Fruit fly (Drosophila melanogaster): Measurements from ENCODE around the gene CG31142.

CG31142 gene

DNA sequence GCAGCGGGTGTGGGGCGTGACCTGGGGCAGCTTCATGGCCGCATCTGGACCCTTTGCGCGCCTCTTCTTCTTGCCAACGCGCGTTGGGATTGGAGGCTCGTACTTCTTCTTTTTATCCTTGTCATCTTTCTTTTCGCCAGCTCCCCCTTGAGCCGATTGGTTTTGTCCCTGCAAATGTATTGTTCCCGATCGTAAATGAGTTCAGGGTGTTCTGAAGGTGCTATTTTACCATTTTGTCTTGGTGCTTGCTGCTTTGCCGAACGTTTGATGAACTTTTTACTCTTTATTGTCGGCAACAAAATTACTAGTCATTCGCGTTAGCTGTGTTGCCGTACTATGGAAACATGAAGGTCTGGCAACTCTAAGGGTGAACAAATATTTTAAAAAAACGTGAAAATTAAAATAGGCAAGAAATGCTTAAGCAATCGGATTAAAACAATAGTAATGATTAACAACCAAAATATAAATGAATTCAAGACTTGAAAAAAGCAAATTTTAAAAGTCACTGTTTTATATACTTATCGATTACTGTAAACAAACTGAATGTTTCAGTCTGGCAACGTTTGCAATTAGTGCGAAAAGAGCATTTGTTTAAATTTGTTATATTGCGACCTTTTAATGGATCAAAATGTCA, 2.2 kb downstream of the CG31142 start, which contains the start of the genes Rpt2 and CG13599:
Gene Rpt2 (minus strand): TSS at position 464 of the 634 bp plus-strand sequence.
Gene CG13599 (plus strand): TSS at position 545 of the 634 bp plus-strand sequence.
- TF ChIP-seq CoRest (tag; optimal IDR thresholded peaks at IDR 0.05) (peak; percentile 41), BEAF-32 (GFP tag; optimal IDR thresholded peaks at IDR 0.05) (peak; percentile 64), ranshi (GFP tag; IDR thresholded peaks at IDR 0.05) (no peak), jumu (GFP tag; optimal IDR thresholded peaks at IDR 0.05) (no peak), gfzf (GFP tag; optimal IDR thresholded peaks at IDR 0.05) (peak; percentile 52), ro (GFP tag; IDR thresholded peaks at IDR 0.05) (no peak), CG8388 (GFP tag; optimal IDR thresholded peaks at IDR 0.05) (no peak), NK7.1 (GFP tag; optimal IDR thresholded peaks at IDR 0.05) (no peak), Hmr (GFP tag; optimal IDR thresholded peaks at IDR 0.05) (no peak), Ssrp (tag; optimal IDR thresholded peaks at IDR 0.05) (no peak), Mad (GFP tag; optimal IDR thresholded peaks at IDR 0.05) (peak; percentile 14), TFAM (GFP tag; optimal IDR thresholded peaks at IDR 0.05) (no peak), MTF-1 (GFP tag; optimal IDR thresholded peaks at IDR 0.05; ENCODE audit: borderline replicate concordance) (no peak), Jarid2 (GFP tag; optimal IDR thresholded peaks at IDR 0.05) (no peak), onecut (GFP tag; IDR thresholded peaks at IDR 0.05) (no peak), CG14965 (GFP tag; optimal IDR thresholded peaks at IDR 0.05; ENCODE audit: borderline replicate concordance) (no peak), Fer3 (tag; optimal IDR thresholded peaks at IDR 0.05) (no peak), Fer1 (GFP tag; optimal IDR thresholded peaks at IDR 0.05) (peak; percentile 12), CG7786 (GFP tag; optimal IDR thresholded peaks at IDR 0.05) (no peak), bab2 (GFP tag; optimal IDR thresholded peaks at IDR 0.05) (peak; percentile 6), CG34224 (GFP tag; IDR thresholded peaks at IDR 0.05; ENCODE audit: partially characterized antibody) (no peak), exex (tag; optimal IDR thresholded peaks at IDR 0.05) (peak; percentile 6), NC2β (GFP tag; optimal IDR thresholded peaks at IDR 0.05) (peak; percentile 14), crc (GFP tag; optimal IDR thresholded peaks at IDR 0.05) (no peak), cas (GFP tag; IDR thresholded peaks at IDR 0.05) (no peak), Myb (GFP tag; optimal IDR thresholded peaks at IDR 0.05) (peak; percentile 64), CG3995 (GFP tag; optimal IDR thresholded peaks at IDR 0.05) (peak; percentile 99), CG30403 (GFP tag; optimal IDR thresholded peaks at IDR 0.05) (peak; percentile 50), Hey (tag; optimal IDR thresholded peaks at IDR 0.05) (no peak), Blimp-1 (GFP tag; optimal IDR thresholded peaks at IDR 0.05) (no peak), zen (tag; optimal IDR thresholded peaks at IDR 0.05) (peak; percentile 36), stwl (tag; optimal IDR thresholded peaks at IDR 0.05) (peak; percentile 72), hbn (GFP tag; IDR thresholded peaks at IDR 0.05; ENCODE audit: partially characterized antibody) (peak; percentile 50), ems (GFP tag; optimal IDR thresholded peaks at IDR 0.05) (no peak), CG2202 (tag; optimal IDR thresholded peaks at IDR 0.05) (no peak), CG2678 (tag; optimal IDR thresholded peaks at IDR 0.05) (no peak), HHEX (GFP tag; optimal IDR thresholded peaks at IDR 0.05) (no peak), E2f2 (GFP tag; IDR thresholded peaks at IDR 0.05) (peak; percentile 91), CG1832 (GFP tag; optimal IDR thresholded peaks at IDR 0.05) (no peak), lilli (GFP tag; optimal IDR thresholded peaks at IDR 0.05) (peak; percentile 34), CG30020 (tag; optimal IDR thresholded peaks at IDR 0.05) (peak; percentile 42), Sry-β (GFP tag; optimal IDR thresholded peaks at IDR 0.05) (no peak), CG2116 (GFP tag; optimal IDR thresholded peaks at IDR 0.05) (peak; percentile 76), fd96Cb (tag; optimal IDR thresholded peaks at IDR 0.05) (no peak), CG13624 (GFP tag; optimal IDR thresholded peaks at IDR 0.05) (peak; percentile 47), bbx (GFP tag; IDR thresholded peaks at IDR 0.05; ENCODE audit: partially characterized antibody) (peak; percentile 52; the same call in 1 of the 2 replicates), CG14014 (GFP tag; IDR thresholded peaks at IDR 0.05) (no peak), CG8944 (GFP tag; optimal IDR thresholded peaks at IDR 0.05) (no peak), HLH54F (GFP tag; optimal IDR thresholded peaks at IDR 0.05) (peak; percentile 12)

Data from whole organism, embryonic.